Fruit fly (Drosophila melanogaster): Measurements from ENCODE around the gene RpS5a.

RpS5a gene

dm6 chrX:17125017-17125821 lies 22.8 kb downstream of the RpS5a start (continued):
- TF ChIP-seq CG1792 (GFP tag; optimal IDR thresholded peaks at IDR 0.05), result no peak
- no peak; the same call in 1 of the 2 replicates for TF ChIP-seq CG4404 (GFP tag; IDR thresholded peaks at IDR 0.05)
- no peak for TF ChIP-seq Gsc (GFP tag; IDR thresholded peaks at IDR 0.05)
- TF ChIP-seq CG31388 (GFP tag; optimal IDR thresholded peaks at IDR 0.05), result no peak
- TF ChIP-seq CG34224 (GFP tag; IDR thresholded peaks at IDR 0.05; ENCODE audit: partially characterized antibody), result peak; percentile 91
- TF ChIP-seq tgo (GFP tag; IDR thresholded peaks at IDR 0.05), result peak; percentile 75
- TF ChIP-seq CoRest (tag; optimal IDR thresholded peaks at IDR 0.05), result peak; percentile 54
- TF ChIP-seq CG10979 (tag; optimal IDR thresholded peaks at IDR 0.05), result peak; percentile 54
- no peak for TF ChIP-seq Hr39 (optimal IDR thresholded peaks at IDR 0.05)
- no peak for TF ChIP-seq CG2199 (GFP tag; IDR thresholded peaks at IDR 0.05)
- TF ChIP-seq CG8281 (tag; optimal IDR thresholded peaks at IDR 0.05), result no peak
- peak; percentile 55 for TF ChIP-seq sisA (GFP tag; IDR thresholded peaks at IDR 0.05)
- TF ChIP-seq sna (GFP tag; IDR thresholded peaks at IDR 0.05; ENCODE audit: partially characterized antibody), result peak; percentile 92
- peak; percentile 77 for TF ChIP-seq unpg (GFP tag; optimal IDR thresholded peaks at IDR 0.05)
- no peak for TF ChIP-seq CG17802 (tag; optimal IDR thresholded peaks at IDR 0.05)
- TF ChIP-seq Scr (GFP tag; IDR thresholded peaks at IDR 0.05; ENCODE audit: partially characterized antibody), result peak; percentile 94
- TF ChIP-seq NK7.1 (GFP tag; optimal IDR thresholded peaks at IDR 0.05), result no peak
- no peak; the same call in 1 of the 2 replicates for TF ChIP-seq rib (GFP tag; IDR thresholded peaks at IDR 0.05)
- no peak for TF ChIP-seq CG4360 (GFP tag; IDR thresholded peaks at IDR 0.05)
- peak; percentile 81 for TF ChIP-seq Meics (GFP tag; optimal IDR thresholded peaks at IDR 0.05)
- peak; percentile 18 for TF ChIP-seq Spps (tag; optimal IDR thresholded peaks at IDR 0.05)
- TF ChIP-seq CG14441 (GFP tag; IDR thresholded peaks at IDR 0.05), result peak; percentile 79
- peak; percentile 37 for TF ChIP-seq CG17385 (GFP tag; optimal IDR thresholded peaks at IDR 0.05)
- TF ChIP-seq CG13287 (GFP tag; IDR thresholded peaks at IDR 0.05; ENCODE audit: partially characterized antibody), result peak; percentile 93
- TF ChIP-seq pros (GFP tag; optimal IDR thresholded peaks at IDR 0.05), result peak; percentile 22
- TF ChIP-seq CG33557 (GFP tag; optimal IDR thresholded peaks at IDR 0.05), result peak; percentile 69
- TF ChIP-seq Ravus (GFP tag; IDR thresholded peaks at IDR 0.05), result peak; percentile 22; the same call in 1 of the 2 replicates
- no peak for TF ChIP-seq twi (tag; optimal IDR thresholded peaks at IDR 0.05)
- TF ChIP-seq sob (GFP tag; IDR thresholded peaks at IDR 0.05), result peak; percentile 63
- TF ChIP-seq CG13123 (GFP tag; optimal IDR thresholded peaks at IDR 0.05), result no peak
- peak; percentile 43 for TF ChIP-seq CG9817 (tag; optimal IDR thresholded peaks at IDR 0.05)
- TF ChIP-seq CG15479 (GFP tag; optimal IDR thresholded peaks at IDR 0.05), result peak; percentile 76
- TF ChIP-seq CG3281 (GFP tag; optimal IDR thresholded peaks at IDR 0.05), result peak; percentile 85
- no peak for TF ChIP-seq CG17912 (GFP tag; optimal IDR thresholded peaks at IDR 0.05)
- TF ChIP-seq pfk (GFP tag; optimal IDR thresholded peaks at IDR 0.05), result no peak
- peak; percentile 44; the same call in 1 of the 2 replicates for TF ChIP-seq CG32767 (GFP tag; IDR thresholded peaks at IDR 0.05)
- no peak for TF ChIP-seq hkb (optimal IDR thresholded peaks at IDR 0.05)
- peak; percentile 77 for TF ChIP-seq hkb (GFP tag; IDR thresholded peaks at IDR 0.05)
- no peak for TF ChIP-seq CG7271 (tag; optimal IDR thresholded peaks at IDR 0.05)
- TF ChIP-seq Bgb (GFP tag; IDR thresholded peaks at IDR 0.05; ENCODE audit: partially characterized antibody), result peak; percentile 86
- peak; percentile 30 for TF ChIP-seq CG14710 (tag; optimal IDR thresholded peaks at IDR 0.05)
- TF ChIP-seq caup (GFP tag; optimal IDR thresholded peaks at IDR 0.05; ENCODE audit: severe bottlenecking), result peak; percentile 60
- peak; percentile 80 for TF ChIP-seq lmd (GFP tag; IDR thresholded peaks at IDR 0.05)
- no peak for TF ChIP-seq CG16815 (GFP tag; optimal IDR thresholded peaks at IDR 0.05)
- TF ChIP-seq repo (GFP tag; optimal IDR thresholded peaks at IDR 0.05), result no peak
- TF ChIP-seq C15 (GFP tag; IDR thresholded peaks at IDR 0.05), result no peak
- TF ChIP-seq sens (GFP tag), result peak; percentile 81
- TF ChIP-seq CG1832 (GFP tag; optimal IDR thresholded peaks at IDR 0.05), result peak; percentile 75
- no peak for TF ChIP-seq CG4854 (GFP tag; optimal IDR thresholded peaks at IDR 0.05)

All from whole organism, embryonic.